Worm (Caenorhabditis elegans) whole organism, midembryonic: Measurements from ENCODE around the gene F47B8.1.

ENCODE experiments used
- T22C8.4 ChIP-seq: fragments of 200-800 bp; sonication (Bioruptor generic); IDR thresholded peaks from 2 replicates; pipeline ENCODE4 v1.3.6; 2022; ENCODE audit warnings: missing genetic modification characterization, missing compliant biosample characterization
- cog-1 ChIP-seq: sonication (generic microtip); optimal IDR thresholded peaks from 2 replicates; lab custom pipeline; 2016; ENCODE audit warnings: missing genetic modification characterization, missing compliant biosample characterization
- flt-1 ChIP-seq: fragments of 200-800 bp; sonication (Bioruptor generic); IDR thresholded peaks from 2 replicates; pipeline ENCODE4 v1.3.6; 2022; ENCODE audit warnings: missing genetic modification characterization, missing compliant biosample characterization
- klf-2 ChIP-seq: fragments of 200-800 bp; sonication (Bioruptor generic); conservative IDR thresholded peaks from 2 replicates; pipeline ENCODE4 v1.3.6; 2022; ENCODE audit warnings: missing genetic modification reagents, missing genetic modification characterization, missing compliant biosample characterization
- med-1 ChIP-seq: sonication (generic microtip); optimal IDR thresholded peaks from 2 replicates; lab custom pipeline; 2017; ENCODE audit warnings: missing genetic modification characterization, mild to moderate bottlenecking, missing compliant biosample characterization, antibody characterized with exemption, missing genetic modification reagents; ENCODE audit not compliant: insufficient read depth
- ref-1 ChIP-seq: fragments of 200-800 bp; sonication (Bioruptor generic); conservative IDR thresholded peaks from 2 replicates; pipeline ENCODE4 v1.3.6; 2022; ENCODE audit warnings: missing genetic modification reagents, missing genetic modification characterization, missing compliant biosample characterization
- tab-1 ChIP-seq: fragments of 200-800 bp; sonication (Bioruptor generic); IDR thresholded peaks from 2 replicates; pipeline ENCODE4 v1.3.6; 2022; ENCODE audit warnings: missing genetic modification characterization, missing compliant biosample characterization
- ztf-23 ChIP-seq: fragments of 200-800 bp; sonication (Bioruptor generic); IDR thresholded peaks from 2 replicates; pipeline ENCODE4 v1.3.6; 2022; ENCODE audit warnings: missing genetic modification reagents, missing genetic modification characterization, missing compliant biosample characterization
- ztf-29 ChIP-seq: fragments of 200-800 bp; sonication (Bioruptor generic); IDR thresholded peaks from 2 replicates; pipeline ENCODE4 v1.3.6; 2022; ENCODE audit warnings: missing genetic modification reagents, missing genetic modification characterization, missing compliant biosample characterization

Gene F47B8.1

ce11 chrV:14314236-14314635 lies at the start of gene F47B8.1:
Gene F47B8.1, minus strand, starts transcription at chrV:14314336.
- TF ChIP-seq cog-1 (tag; lab: Kevin White, UChicago) (no peak), tab-1 (GFP tag; lab: Robert Waterston, UW) (no peak), flt-1 (no peak), T22C8.4 (GFP tag; lab: Robert Waterston, UW) (no peak)

DNA sequence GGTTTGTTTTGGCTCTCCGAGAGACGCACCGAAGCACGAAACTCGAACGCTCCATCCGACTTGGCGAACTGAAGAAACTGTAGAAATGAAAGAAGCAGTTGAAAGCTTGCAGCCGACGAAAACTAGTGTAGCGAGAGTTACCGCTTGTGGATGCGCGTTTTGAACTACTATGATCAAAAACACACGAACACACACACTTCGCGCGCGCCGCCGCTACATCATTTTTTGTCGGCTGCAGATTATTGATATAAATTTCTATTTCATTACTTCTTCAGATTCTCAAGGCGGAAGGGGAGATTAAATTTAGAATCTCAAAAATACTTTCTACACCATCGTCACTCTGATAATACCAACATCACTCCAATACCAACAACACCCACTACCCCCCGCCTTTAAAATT lies 47.8 kb upstream of the F47B8.1 start:
- no peak for TF ChIP-seq T22C8.4 (GFP tag; lab: Robert Waterston, UW)
- TF ChIP-seq ztf-23 (GFP tag; lab: Robert Waterston, UW), result no peak
- no peak for TF ChIP-seq ztf-29 (GFP tag; lab: Robert Waterston, UW)
- TF ChIP-seq flt-1, result no peak
- no peak for TF ChIP-seq cog-1 (tag; lab: Kevin White, UChicago)
- TF ChIP-seq med-1 (GFP tag; lab: Kevin White, UChicago), result no peak

DNA sequence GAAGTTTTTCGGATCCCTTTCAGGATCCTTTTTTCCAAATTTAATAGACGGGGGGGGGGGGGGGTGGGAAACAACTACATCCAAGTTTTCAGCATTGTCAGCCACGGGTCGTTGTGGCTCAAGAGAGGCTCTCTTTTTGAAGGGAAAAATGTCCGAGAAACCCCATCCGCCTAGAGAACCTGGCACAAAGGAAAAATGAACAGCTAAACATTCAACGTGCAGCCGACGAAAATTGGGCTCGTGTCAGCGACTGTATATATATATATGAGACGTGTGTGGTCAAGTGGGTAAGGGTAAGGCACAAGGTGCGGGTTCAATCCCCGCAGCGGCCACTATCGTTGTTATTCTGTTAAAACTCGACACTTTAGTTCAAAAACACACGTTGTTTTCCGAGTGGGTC lies 44.4 kb upstream of the F47B8.1 start, which contains the start of gene Y49A3A.4:
TSS of gene Y49A3A.4 (minus strand) at position 314 of the 400 bp plus-strand sequence.
- TF ChIP-seq flt-1 (no peak), ref-1 (GFP tag; lab: Robert Waterston, UW) (no peak), T22C8.4 (GFP tag; lab: Robert Waterston, UW) (no peak), med-1 (GFP tag; lab: Kevin White, UChicago) (no peak), klf-2 (GFP tag; lab: Robert Waterston, UW) (no peak), ztf-23 (GFP tag; lab: Robert Waterston, UW) (no peak), cog-1 (tag; lab: Kevin White, UChicago) (no peak), ztf-29 (GFP tag; lab: Robert Waterston, UW) (no peak), tab-1 (GFP tag; lab: Robert Waterston, UW) (no peak)

- peak; percentile 2 for TF ChIP-seq cog-1 (tag; lab: Kevin White, UChicago)
- TF ChIP-seq ref-1 (GFP tag; lab: Robert Waterston, UW), result no peak
- TF ChIP-seq T22C8.4 (GFP tag; lab: Robert Waterston, UW), result no peak
- TF ChIP-seq flt-1, result 0 out of 2 replicates have a peak, but pooled peaks have one; percentile 34
- no peak for TF ChIP-seq med-1 (GFP tag; lab: Kevin White, UChicago)
- TF ChIP-seq ztf-29 (GFP tag; lab: Robert Waterston, UW), result no peak
Observed at ce11 chrV:14355738-14356368, 41.7 kb upstream of the F47B8.1 start, which contains the start of gene cyn-1. Gene cyn-1, plus strand, starts transcription at chrV:14356076.

DNA sequence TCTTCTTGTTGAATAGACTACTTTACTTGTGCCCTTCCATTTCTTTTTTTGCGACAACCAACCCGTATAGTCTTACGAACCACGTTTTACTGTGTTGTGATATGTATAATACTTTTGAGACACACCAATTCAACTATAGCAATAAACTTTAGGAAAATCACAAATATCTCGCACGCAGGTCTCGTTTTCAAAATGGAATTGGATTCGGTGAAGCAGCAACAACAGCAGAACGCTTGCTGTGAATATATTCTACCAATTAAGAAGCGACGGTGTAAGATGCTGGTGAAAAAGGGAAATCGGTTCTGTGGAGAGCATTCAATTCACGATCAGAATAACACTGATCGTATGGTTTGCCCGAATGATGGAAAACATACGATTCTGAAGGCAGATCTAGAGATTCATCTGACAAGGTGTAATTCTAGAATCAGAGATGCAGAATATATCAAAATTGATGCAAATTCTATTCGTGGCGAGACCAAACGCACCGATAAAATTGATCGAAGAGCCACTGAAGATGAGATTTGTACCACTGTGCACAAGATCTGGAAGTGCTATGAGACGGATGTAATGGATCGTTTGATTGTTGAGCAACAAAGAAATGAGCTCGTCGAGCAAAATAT lies 40.2 kb upstream of the F47B8.1 start, which contains the start of gene Y49A3A.3:
TSS of gene Y49A3A.3 (plus strand) at position 153 of the 620 bp plus-strand sequence.
- TF ChIP-seq flt-1 (no peak), cog-1 (tag; lab: Kevin White, UChicago) (no peak), ztf-29 (GFP tag; lab: Robert Waterston, UW) (no peak), T22C8.4 (GFP tag; lab: Robert Waterston, UW) (no peak), med-1 (GFP tag; lab: Kevin White, UChicago) (no peak), klf-2 (GFP tag; lab: Robert Waterston, UW) (no peak), tab-1 (GFP tag; lab: Robert Waterston, UW) (no peak), ztf-23 (GFP tag; lab: Robert Waterston, UW) (no peak), ref-1 (GFP tag; lab: Robert Waterston, UW) (no peak)

DNA sequence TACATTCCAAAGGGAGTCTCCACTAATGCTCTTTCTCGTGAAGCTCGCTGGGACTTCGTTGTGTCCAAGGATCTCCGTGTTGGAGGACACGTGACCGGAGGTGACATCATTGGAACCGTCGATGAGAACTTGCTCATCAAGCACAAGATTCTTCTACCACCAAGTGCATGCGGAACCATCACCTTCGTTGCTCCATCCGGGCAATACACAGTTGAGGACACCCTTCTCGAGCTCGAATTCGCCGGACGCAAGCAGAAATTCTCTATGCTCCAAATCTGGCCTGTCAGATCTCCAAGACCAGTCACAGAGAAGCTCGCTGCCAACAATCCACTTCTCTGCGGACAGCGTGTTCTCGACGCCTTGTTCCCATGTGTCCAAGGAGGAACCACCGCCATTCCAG lies 37.9 kb upstream of the F47B8.1 start:
- TF ChIP-seq flt-1 (0 out of 2 replicates have a peak, but pooled peaks have one; percentile 57), ztf-29 (GFP tag; lab: Robert Waterston, UW) (no peak)

- TF ChIP-seq ref-1 (GFP tag; lab: Robert Waterston, UW), result no peak
- no peak for TF ChIP-seq ztf-29 (GFP tag; lab: Robert Waterston, UW)
- no peak for TF ChIP-seq ztf-23 (GFP tag; lab: Robert Waterston, UW)
Observed at ce11 chrV:14351629-14352028, 37.5 kb upstream of the F47B8.1 start, which contains the start of gene vha-13. Gene vha-13, plus strand, starts transcription at chrV:14351709.

- no peak for TF ChIP-seq ztf-23 (GFP tag; lab: Robert Waterston, UW)
- TF ChIP-seq flt-1, result peak; percentile 35; the same call in 1 of the 2 replicates
Observed at ce11 chrV:14350949-14351348, 36.8 kb upstream of the F47B8.1 start.

DNA sequence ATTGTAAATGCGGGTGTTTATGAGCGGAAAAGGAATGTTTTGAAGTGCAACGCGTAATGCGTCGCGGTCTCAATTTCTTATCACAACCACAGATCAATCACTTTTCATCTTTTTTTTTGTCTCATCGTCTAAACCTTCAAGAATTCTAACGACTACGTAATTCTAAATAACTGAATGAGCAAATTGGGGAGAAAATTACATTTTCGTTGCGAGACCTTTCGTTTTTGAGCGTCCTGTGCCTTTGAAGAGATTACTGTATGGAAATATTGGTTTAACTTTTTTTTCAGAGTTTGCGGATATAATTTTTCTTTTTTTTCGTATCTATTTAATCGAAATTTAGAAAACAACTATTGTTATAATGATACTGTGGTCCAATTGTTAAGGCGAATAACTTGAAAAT lies 36.4 kb upstream of the F47B8.1 start:
- no peak for TF ChIP-seq tab-1 (GFP tag; lab: Robert Waterston, UW)
- no peak for TF ChIP-seq klf-2 (GFP tag; lab: Robert Waterston, UW)
- no peak for TF ChIP-seq ztf-29 (GFP tag; lab: Robert Waterston, UW)
- TF ChIP-seq flt-1, result no peak
- no peak for TF ChIP-seq T22C8.4 (GFP tag; lab: Robert Waterston, UW)

DNA sequence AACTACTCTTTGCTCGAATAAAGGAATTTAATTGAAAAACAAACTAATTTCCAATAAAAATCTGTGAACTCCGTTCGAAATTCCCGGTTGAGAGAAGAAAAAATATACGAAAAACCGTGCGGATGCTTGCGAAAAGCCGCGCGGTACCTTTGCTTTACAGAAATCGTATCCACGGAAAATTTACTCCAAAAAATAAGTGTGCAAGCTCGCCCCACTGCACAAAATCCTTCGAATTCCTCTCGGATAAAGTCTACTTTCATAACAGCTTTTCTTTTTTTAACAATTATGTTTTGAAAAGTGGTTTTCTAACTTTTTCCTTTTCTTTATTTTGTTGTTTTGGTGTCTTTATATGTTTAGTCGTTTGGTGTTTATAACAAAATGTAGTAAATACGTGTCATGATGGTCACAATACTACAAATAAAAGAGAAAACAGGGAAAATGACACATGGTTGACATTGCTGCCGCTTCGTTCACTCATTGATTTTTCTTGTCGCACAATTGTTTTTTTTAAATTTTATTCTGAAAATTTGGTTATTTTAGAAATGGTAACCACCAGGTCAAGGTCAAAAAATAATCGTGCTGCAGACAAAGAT lies 33.2 kb upstream of the F47B8.1 start, which contains the start of gene cept-2:
TSS of gene cept-2 (plus strand) at position 533 of the 593 bp plus-strand sequence.
- TF ChIP-seq ztf-23 (GFP tag; lab: Robert Waterston, UW) (peak; percentile 77), ref-1 (GFP tag; lab: Robert Waterston, UW) (no peak), med-1 (GFP tag; lab: Kevin White, UChicago) (no peak), T22C8.4 (GFP tag; lab: Robert Waterston, UW) (no peak), cog-1 (tag; lab: Kevin White, UChicago) (peak; percentile 84), ztf-29 (GFP tag; lab: Robert Waterston, UW) (no peak), klf-2 (GFP tag; lab: Robert Waterston, UW) (0 out of 2 replicates have a peak, but pooled peaks have one; percentile 54), flt-1 (peak; percentile 78), tab-1 (GFP tag; lab: Robert Waterston, UW) (no peak)
